Fruit fly (Drosophila melanogaster): Measurements from ENCODE around the gene CG8565.

Gene CG8565

DNA sequence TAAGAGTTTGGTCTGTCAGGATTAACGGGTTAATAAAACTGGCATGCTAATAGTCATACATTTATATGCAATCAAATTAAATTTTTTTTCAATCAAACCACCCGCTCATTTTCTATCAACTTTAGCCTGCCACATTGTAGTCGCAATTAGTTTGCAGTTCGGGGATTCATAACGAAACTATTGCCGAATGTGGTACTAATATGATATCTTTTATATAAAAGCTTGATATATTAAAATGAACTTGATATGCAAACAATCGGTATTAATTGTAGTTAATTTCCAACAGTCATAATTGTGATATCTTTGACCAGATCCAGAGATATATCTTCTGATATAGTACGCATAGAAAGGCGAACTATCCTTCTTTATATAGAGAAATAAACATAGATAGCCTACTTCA is 28.4 kb downstream of the CG8565 start:
- no peak for TF ChIP-seq CG7101 (tag; optimal IDR thresholded peaks at IDR 0.05)
- TF ChIP-seq pad (GFP tag; optimal IDR thresholded peaks at IDR 0.05) = no peak
- TF ChIP-seq Crg-1 (GFP tag; optimal IDR thresholded peaks at IDR 0.05) = no peak
- TF ChIP-seq kay (GFP tag; ENCODE audit: borderline replicate concordance) = peak; percentile 60
- TF ChIP-seq CG33017 (tag; optimal IDR thresholded peaks at IDR 0.05) = no peak
- TF ChIP-seq Clk (GFP tag; optimal IDR thresholded peaks at IDR 0.05) = no peak

DNA sequence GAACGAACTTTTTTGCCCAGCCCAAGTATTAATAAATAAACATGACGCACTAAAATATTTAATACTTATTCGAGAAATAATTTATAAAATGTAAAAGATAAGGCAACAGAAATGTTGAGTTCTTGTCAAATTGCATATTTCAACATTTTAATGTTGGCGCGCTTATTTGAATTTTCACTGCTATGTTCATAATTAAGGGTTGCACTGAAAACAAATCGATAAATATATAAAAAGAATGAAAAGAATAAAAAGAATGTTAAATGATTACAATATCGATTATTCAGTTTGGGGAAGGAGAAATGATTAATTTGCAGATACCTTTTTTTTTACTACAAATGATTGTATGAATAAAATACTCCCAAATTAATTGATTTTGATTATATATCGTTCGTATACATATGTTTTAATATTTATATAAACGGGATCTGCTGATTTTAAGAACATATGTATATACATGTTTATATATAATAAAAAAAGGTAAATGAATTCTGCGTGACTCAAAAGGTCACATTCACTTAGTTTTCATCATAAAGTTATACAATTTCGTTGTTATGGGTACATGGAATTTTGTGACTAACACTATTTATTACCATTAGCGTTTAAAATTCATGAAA is 29.3 kb downstream of the CG8565 start:
- TF ChIP-seq CG12768 (GFP tag; optimal IDR thresholded peaks at IDR 0.05) = no peak
- TF ChIP-seq Clk (GFP tag; optimal IDR thresholded peaks at IDR 0.05) = no peak
- TF ChIP-seq CG5204 (GFP tag; optimal IDR thresholded peaks at IDR 0.05) = no peak
- no peak for TF ChIP-seq toe (GFP tag; optimal IDR thresholded peaks at IDR 0.05)
- TF ChIP-seq bab1 (GFP tag; optimal IDR thresholded peaks at IDR 0.05) = peak; percentile 29
- TF ChIP-seq CG7045 (GFP tag; optimal IDR thresholded peaks at IDR 0.05) = no peak
- no peak for TF ChIP-seq pad (GFP tag; optimal IDR thresholded peaks at IDR 0.05)
- TF ChIP-seq ovo (GFP tag; optimal IDR thresholded peaks at IDR 0.05) = no peak
- TF ChIP-seq CG14711 (tag; optimal IDR thresholded peaks at IDR 0.05) = peak; percentile 11
- no peak for TF ChIP-seq Crg-1 (GFP tag; optimal IDR thresholded peaks at IDR 0.05)
- TF ChIP-seq cnc (optimal IDR thresholded peaks at IDR 0.05) = no peak
- TF ChIP-seq Mnt (GFP tag; optimal IDR thresholded peaks at IDR 0.05) = no peak
- no peak for TF ChIP-seq CG33017 (tag; optimal IDR thresholded peaks at IDR 0.05)
- no peak for TF ChIP-seq CG1620 (GFP tag; optimal IDR thresholded peaks at IDR 0.05)
- no peak for TF ChIP-seq Hr96 (GFP tag; optimal IDR thresholded peaks at IDR 0.05)
- TF ChIP-seq tj (GFP tag; optimal IDR thresholded peaks at IDR 0.05) = no peak
- TF ChIP-seq kay (GFP tag; ENCODE audit: borderline replicate concordance) = peak; percentile 78
- peak; percentile 3 for TF ChIP-seq cic (GFP tag; optimal IDR thresholded peaks at IDR 0.05)
- no peak for TF ChIP-seq CG7101 (tag; optimal IDR thresholded peaks at IDR 0.05)
- TF ChIP-seq CG11617 (GFP tag; optimal IDR thresholded peaks at IDR 0.05) = no peak

DNA sequence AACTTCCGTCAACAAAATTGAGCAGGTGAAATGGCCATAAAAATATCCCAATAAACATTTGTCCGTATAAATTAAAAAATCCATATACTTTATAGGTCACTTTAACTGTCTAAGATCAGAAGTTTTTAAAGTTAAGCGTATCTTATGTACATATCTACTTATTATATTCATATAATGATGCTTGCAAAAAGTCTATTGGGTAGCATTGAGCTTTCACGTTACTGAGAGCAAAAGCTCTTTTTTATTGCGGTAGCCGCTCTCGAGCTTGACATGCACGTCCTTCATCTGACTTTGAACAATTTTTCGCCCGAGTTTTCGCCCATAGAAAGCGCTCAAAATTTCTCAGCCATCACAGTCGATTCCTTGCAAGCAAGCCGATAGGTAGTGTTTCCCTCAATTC is 30.2 kb downstream of the CG8565 start, which contains the start of gene Gapdh2:
Gene Gapdh2, plus strand, starts transcription at position 283 of the 400 bp plus-strand sequence.
- TF ChIP-seq tj (GFP tag; optimal IDR thresholded peaks at IDR 0.05) (peak; percentile 99), toe (GFP tag; optimal IDR thresholded peaks at IDR 0.05) (peak; percentile 98), pad (GFP tag; optimal IDR thresholded peaks at IDR 0.05) (peak; percentile 98), CG11617 (GFP tag; optimal IDR thresholded peaks at IDR 0.05) (peak; percentile 100), Hr96 (GFP tag; optimal IDR thresholded peaks at IDR 0.05) (peak; percentile 100), CG5204 (GFP tag; optimal IDR thresholded peaks at IDR 0.05) (peak; percentile 99), CG1620 (GFP tag; optimal IDR thresholded peaks at IDR 0.05) (peak; percentile 100), CG14711 (tag; optimal IDR thresholded peaks at IDR 0.05) (peak; percentile 100), bab1 (GFP tag; optimal IDR thresholded peaks at IDR 0.05) (peak; percentile 100), ovo (GFP tag; optimal IDR thresholded peaks at IDR 0.05) (peak; percentile 100), Crg-1 (GFP tag; optimal IDR thresholded peaks at IDR 0.05) (peak; percentile 100), Clk (GFP tag; optimal IDR thresholded peaks at IDR 0.05) (peak; percentile 98), cnc (optimal IDR thresholded peaks at IDR 0.05) (no peak), cic (GFP tag; optimal IDR thresholded peaks at IDR 0.05) (peak; percentile 98), CG33017 (tag; optimal IDR thresholded peaks at IDR 0.05) (peak; percentile 100), kay (GFP tag; ENCODE audit: borderline replicate concordance) (peak; percentile 99), CG7101 (tag; optimal IDR thresholded peaks at IDR 0.05) (peak; percentile 100), Mnt (GFP tag; optimal IDR thresholded peaks at IDR 0.05) (peak; percentile 100), CG7045 (GFP tag; optimal IDR thresholded peaks at IDR 0.05) (peak; percentile 100), CG12768 (GFP tag; optimal IDR thresholded peaks at IDR 0.05) (peak; percentile 100)

DNA sequence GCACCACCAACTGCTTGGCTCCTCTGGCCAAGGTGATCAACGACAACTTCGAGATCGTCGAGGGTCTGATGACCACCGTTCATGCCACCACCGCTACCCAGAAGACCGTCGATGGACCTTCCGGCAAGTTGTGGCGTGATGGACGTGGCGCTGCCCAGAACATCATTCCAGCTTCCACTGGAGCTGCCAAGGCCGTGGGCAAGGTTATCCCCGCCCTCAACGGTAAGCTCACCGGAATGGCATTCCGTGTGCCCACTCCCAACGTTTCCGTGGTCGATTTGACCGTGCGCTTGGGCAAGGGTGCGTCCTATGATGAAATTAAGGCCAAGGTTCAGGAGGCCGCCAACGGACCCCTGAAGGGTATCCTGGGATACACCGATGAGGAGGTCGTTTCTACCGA is 31.2 kb downstream of the CG8565 start:
- no peak for TF ChIP-seq cnc (optimal IDR thresholded peaks at IDR 0.05)
- TF ChIP-seq CG33017 (tag; optimal IDR thresholded peaks at IDR 0.05) = no peak
- no peak for TF ChIP-seq Mnt (GFP tag; optimal IDR thresholded peaks at IDR 0.05)
- no peak for TF ChIP-seq CG7101 (tag; optimal IDR thresholded peaks at IDR 0.05)
- no peak for TF ChIP-seq CG5204 (GFP tag; optimal IDR thresholded peaks at IDR 0.05)
- no peak for TF ChIP-seq tj (GFP tag; optimal IDR thresholded peaks at IDR 0.05)
- TF ChIP-seq Crg-1 (GFP tag; optimal IDR thresholded peaks at IDR 0.05) = no peak
- no peak for TF ChIP-seq ovo (GFP tag; optimal IDR thresholded peaks at IDR 0.05)
- no peak for TF ChIP-seq Hr96 (GFP tag; optimal IDR thresholded peaks at IDR 0.05)
- TF ChIP-seq CG12768 (GFP tag; optimal IDR thresholded peaks at IDR 0.05) = no peak

DNA sequence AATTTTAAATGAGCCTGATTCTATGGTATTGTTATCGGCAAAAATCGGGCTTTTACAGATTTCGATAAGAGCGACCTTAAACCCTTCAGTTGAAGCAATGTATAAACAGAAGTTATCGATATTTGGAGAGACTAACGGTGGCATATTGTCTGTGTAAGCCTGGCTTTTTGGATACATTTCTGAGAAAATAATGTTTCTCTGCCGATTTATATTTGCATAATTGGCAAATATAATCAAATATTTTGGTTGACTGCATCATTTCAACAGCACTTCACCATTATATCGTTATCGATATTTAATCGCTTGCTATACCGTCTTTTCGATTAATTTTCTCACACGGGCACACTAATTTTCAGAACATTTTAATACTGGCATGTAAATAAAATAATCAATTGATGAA is 32.2 kb downstream of the CG8565 start, which contains the start of gene CG16952:
Gene CG16952, plus strand, starts transcription at position 341 of the 400 bp plus-strand sequence.
- TF ChIP-seq pad (GFP tag; optimal IDR thresholded peaks at IDR 0.05) = peak; percentile 6
- TF ChIP-seq CG7101 (tag; optimal IDR thresholded peaks at IDR 0.05) = peak; percentile 36
- no peak for TF ChIP-seq bab1 (GFP tag; optimal IDR thresholded peaks at IDR 0.05)
- peak; percentile 21 for TF ChIP-seq CG1620 (GFP tag; optimal IDR thresholded peaks at IDR 0.05)
- no peak for TF ChIP-seq tj (GFP tag; optimal IDR thresholded peaks at IDR 0.05)
- TF ChIP-seq Mnt (GFP tag; optimal IDR thresholded peaks at IDR 0.05) = peak; percentile 40
- TF ChIP-seq CG11617 (GFP tag; optimal IDR thresholded peaks at IDR 0.05) = peak; percentile 13
